Fruit fly (Drosophila melanogaster) whole organism, embryonic: Measurements from ENCODE around the gene DENR.
A peak's percentile ranks its signal among the peaks of the same experiment; 100 is the strongest.

Source experiments
- Atf6 ChIP-seq: fragments of 200-800 bp; sonication (Bioruptor generic); IDR thresholded peaks from 2 replicates; pipeline ENCODE4 v1.3.6; 2022; ENCODE audit warnings: missing biosample characterization, missing genetic modification characterization
- Bdp1 ChIP-seq: fragments of 200-800 bp; sonication (Bioruptor generic); optimal IDR thresholded peaks from 3 replicates; lab custom pipeline; 2016; ENCODE audit warnings: missing biosample characterization, missing genetic modification characterization
- CG12299 ChIP-seq: fragments of 200-800 bp; sonication (Bioruptor generic); optimal IDR thresholded peaks from 2 replicates; lab custom pipeline; 2018; ENCODE audit warnings: missing biosample characterization, mild to moderate bottlenecking, missing genetic modification characterization
- CG12659 ChIP-seq: fragments of 200-800 bp; sonication (Bioruptor generic); optimal IDR thresholded peaks from 3 replicates; lab custom pipeline; 2017; ENCODE audit warnings: mild to moderate bottlenecking, missing biosample characterization, missing genetic modification reagents, missing genetic modification characterization
- CG12942 ChIP-seq: fragments of 200-800 bp; sonication (Bioruptor generic); optimal IDR thresholded peaks from 3 replicates; lab custom pipeline; 2016; ENCODE audit warnings: missing biosample characterization, missing genetic modification characterization
- CG13287 ChIP-seq: fragments of 200-800 bp; sonication (Bioruptor generic); IDR thresholded peaks from 2 replicates; pipeline ENCODE4 v1.3.6; 2022; ENCODE audit warnings: missing biosample characterization, missing genetic modification characterization; ENCODE audit not compliant: partially characterized antibody
- CG13624 ChIP-seq: fragments of 200-800 bp; sonication (Bioruptor generic); optimal IDR thresholded peaks from 2 replicates; lab custom pipeline; 2016; ENCODE audit warnings: missing biosample characterization, missing genetic modification characterization
- CG14667 ChIP-seq: fragments of 200-800 bp; sonication (Bioruptor generic); IDR thresholded peaks from 2 replicates; pipeline ENCODE4 v1.3.6; 2022; ENCODE audit warnings: missing biosample characterization, missing genetic modification characterization
- CG15073 ChIP-seq: fragments of 200-800 bp; sonication (Bioruptor generic); optimal IDR thresholded peaks from 2 replicates; lab custom pipeline; 2016; ENCODE audit warnings: missing biosample characterization, missing genetic modification characterization
- CG1647 ChIP-seq: fragments of 200-800 bp; sonication (Bioruptor generic); optimal IDR thresholded peaks from 3 replicates; lab custom pipeline; 2016; ENCODE audit warnings: missing biosample characterization, missing genetic modification characterization
- CG16779 ChIP-seq: fragments of 200-800 bp; sonication (Bioruptor generic); IDR thresholded peaks from 2 replicates; pipeline ENCODE4 v1.3.6; 2022; ENCODE audit warnings: missing biosample characterization, missing genetic modification characterization
- CG18011 ChIP-seq: fragments of 200-800 bp; sonication (Bioruptor generic); optimal IDR thresholded peaks from 2 replicates; lab custom pipeline; 2017; ENCODE audit warnings: missing biosample characterization, missing genetic modification characterization, mild to moderate bottlenecking, moderate library complexity, missing genotype
- CG18764 ChIP-seq: fragments of 200-800 bp; sonication (Bioruptor generic); optimal IDR thresholded peaks from 3 replicates; lab custom pipeline; 2016; ENCODE audit warnings: missing biosample characterization, missing genetic modification characterization
- CG2116 ChIP-seq: fragments of 200-800 bp; sonication (Bioruptor generic); optimal IDR thresholded peaks from 3 replicates; lab custom pipeline; 2018; ENCODE audit warnings: missing biosample characterization, mild to moderate bottlenecking, missing genetic modification characterization
- CG2199 ChIP-seq: fragments of 200-800 bp; sonication (Bioruptor generic); IDR thresholded peaks from 3 replicates; pipeline ENCODE4 v1.3.6; 2022; ENCODE audit warnings: missing biosample characterization, missing genetic modification characterization
- CG2889 ChIP-seq: fragments of 200-800 bp; sonication (Bioruptor generic); IDR thresholded peaks from 3 replicates; pipeline ENCODE4 v1.3.6; 2022; ENCODE audit warnings: missing biosample characterization, missing genetic modification characterization
- CG31365 ChIP-seq: fragments of 200-800 bp; sonication (Bioruptor generic); optimal IDR thresholded peaks from 2 replicates; lab custom pipeline; 2018; ENCODE audit warnings: missing biosample characterization, mild to moderate bottlenecking, missing genetic modification characterization
- CG42726 ChIP-seq: fragments of 200-800 bp; sonication (Bioruptor generic); IDR thresholded peaks from 2 replicates; pipeline ENCODE4 v1.3.6; 2022; ENCODE audit warnings: missing biosample characterization, missing genetic modification characterization; ENCODE audit not compliant: partially characterized antibody
- CG4820 ChIP-seq: fragments of 200-800 bp; sonication (Bioruptor generic); optimal IDR thresholded peaks from 3 replicates; lab custom pipeline; 2016; ENCODE audit warnings: missing biosample characterization, missing genetic modification characterization
- CG6683 ChIP-seq: fragments of 200-800 bp; sonication (Bioruptor generic); optimal IDR thresholded peaks from 2 replicates; lab custom pipeline; 2017; ENCODE audit warnings: missing biosample characterization, mild to moderate bottlenecking, missing genetic modification characterization, missing genetic modification reagents
- CG7556 ChIP-seq: fragments of 200-800 bp; sonication (Bioruptor generic); optimal IDR thresholded peaks from 2 replicates; lab custom pipeline; 2017; ENCODE audit warnings: missing biosample characterization, mild to moderate bottlenecking, missing genetic modification characterization
- CG7987 ChIP-seq: fragments of 200-800 bp; sonication (Bioruptor generic); optimal IDR thresholded peaks from 2 replicates; lab custom pipeline; 2018; ENCODE audit warnings: missing biosample characterization, mild to moderate bottlenecking, missing genetic modification characterization, moderate library complexity
- CG8924 ChIP-seq: fragments of 200-800 bp; optimal IDR thresholded peaks from 3 replicates; lab custom pipeline; 2019; ENCODE audit warnings: missing biosample characterization, mild to moderate bottlenecking, missing genetic modification characterization, moderate library complexity
- CrebB ChIP-seq: fragments of 200-800 bp; sonication (Bioruptor generic); optimal IDR thresholded peaks from 3 replicates; lab custom pipeline; 2018; ENCODE audit warnings: missing biosample characterization, mild to moderate bottlenecking, missing genetic modification characterization
- Dref ChIP-seq: fragments of 200-800 bp; sonication (Bioruptor generic); IDR thresholded peaks from 2 replicates; pipeline ENCODE4 v1.3.6; 2022; ENCODE audit warnings: missing biosample characterization, missing genetic modification characterization
- Hey ChIP-seq: fragments of 200-800 bp; sonication (Bioruptor generic); optimal IDR thresholded peaks from 3 replicates; lab custom pipeline; 2018; ENCODE audit warnings: missing biosample characterization, mild to moderate bottlenecking, missing genetic modification characterization
- HmgZ ChIP-seq: fragments of 200-800 bp; sonication (Bioruptor generic); optimal IDR thresholded peaks from 2 replicates; lab custom pipeline; 2018; ENCODE audit warnings: missing biosample characterization, mild to moderate bottlenecking, missing genetic modification characterization
- Lpt ChIP-seq: fragments of >200 bp; optimal IDR thresholded peaks from 2 replicates; lab custom pipeline; 2018; ENCODE audit warnings: missing biosample characterization, missing genetic modification characterization
- MBD-R2 ChIP-seq: fragments of 200-800 bp; sonication (Bioruptor generic); IDR thresholded peaks from 2 replicates; pipeline ENCODE4 v1.3.6; 2022; ENCODE audit warnings: missing biosample characterization, missing genetic modification characterization
- Max ChIP-seq: fragments of 200-800 bp; sonication (Bioruptor generic); optimal IDR thresholded peaks from 2 replicates; lab custom pipeline; 2016; ENCODE audit warnings: missing biosample characterization, mild to moderate bottlenecking, missing genetic modification characterization
- NK7.1 ChIP-seq: fragments of 200-800 bp; sonication (Bioruptor generic); optimal IDR thresholded peaks from 3 replicates; lab custom pipeline; 2016; ENCODE audit warnings: missing biosample characterization, missing genetic modification characterization
- Opbp ChIP-seq: fragments of 200-800 bp; sonication (Bioruptor generic); IDR thresholded peaks from 3 replicates; pipeline ENCODE4 v1.3.6; 2022; ENCODE audit warnings: missing biosample characterization, missing genetic modification characterization; ENCODE audit not compliant: partially characterized antibody
- Optix ChIP-seq: fragments of 200-800 bp; sonication (Bioruptor generic); IDR thresholded peaks from 3 replicates; pipeline ENCODE4 v1.3.6; 2022; ENCODE audit warnings: missing biosample characterization, missing genetic modification characterization
- ab ChIP-seq: fragments of 200-800 bp; sonication (Bioruptor generic); optimal IDR thresholded peaks from 2 replicates; lab custom pipeline; 2016; ENCODE audit warnings: missing biosample characterization, missing genetic modification characterization
- aop ChIP-seq: fragments of 200-800 bp; sonication (Bioruptor generic); IDR thresholded peaks from 2 replicates; pipeline ENCODE4 v1.3.6; 2022; ENCODE audit warnings: missing biosample characterization, missing genetic modification characterization
- dm ChIP-seq: fragments of 200-800 bp; sonication (Bioruptor generic); optimal IDR thresholded peaks from 3 replicates; lab custom pipeline; 2016; ENCODE audit warnings: missing biosample characterization, missing genetic modification characterization
- dmrt99B ChIP-seq: fragments of 200-800 bp; sonication (Bioruptor generic); optimal IDR thresholded peaks from 2 replicates; lab custom pipeline; 2018; ENCODE audit warnings: missing biosample characterization, mild to moderate bottlenecking, missing genetic modification characterization, moderate library complexity
- dysf ChIP-seq: fragments of 200-800 bp; sonication (Bioruptor generic); IDR thresholded peaks from 3 replicates; pipeline ENCODE4 v1.3.6; 2022; ENCODE audit warnings: missing biosample characterization, missing genetic modification characterization
- ems ChIP-seq: fragments of 200-800 bp; sonication (Bioruptor generic); optimal IDR thresholded peaks from 3 replicates; lab custom pipeline; 2016; ENCODE audit warnings: missing biosample characterization, missing genetic modification characterization
- esg ChIP-seq: fragments of 200-800 bp; sonication (Bioruptor generic); conservative IDR thresholded peaks from 2 replicates; pipeline ENCODE4 v1.3.6; 2022; ENCODE audit warnings: missing biosample characterization, missing genetic modification characterization
- fu2 ChIP-seq: fragments of 200-800 bp; sonication (Bioruptor generic); optimal IDR thresholded peaks from 2 replicates; lab custom pipeline; 2016; ENCODE audit warnings: missing biosample characterization, missing genetic modification characterization
- gcm2 ChIP-seq: fragments of 200-800 bp; sonication (Bioruptor generic); optimal IDR thresholded peaks from 2 replicates; lab custom pipeline; 2016; ENCODE audit warnings: missing biosample characterization, missing genetic modification characterization
- kah ChIP-seq: fragments of 200-800 bp; sonication (Bioruptor generic); optimal IDR thresholded peaks from 2 replicates; lab custom pipeline; 2018; ENCODE audit warnings: missing biosample characterization, mild to moderate bottlenecking, missing genetic modification characterization
- kay ChIP-seq: fragments of 200-800 bp; sonication (Bioruptor generic); optimal IDR thresholded peaks from 2 replicates; lab custom pipeline; 2016; ENCODE audit warnings: missing biosample characterization, missing genetic modification characterization
- nerfin-2 ChIP-seq: fragments of 200-800 bp; sonication (Bioruptor generic); IDR thresholded peaks from 2 replicates; pipeline ENCODE4 v1.3.6; 2022; ENCODE audit warnings: missing biosample characterization, missing genetic modification characterization; ENCODE audit not compliant: partially characterized antibody
- pnt ChIP-seq: fragments of 200-800 bp; sonication (Bioruptor generic); optimal IDR thresholded peaks from 3 replicates; lab custom pipeline; 2016; ENCODE audit warnings: missing biosample characterization, missing genetic modification characterization
- stwl ChIP-seq: fragments of 200-800 bp; sonication (Bioruptor generic); optimal IDR thresholded peaks from 3 replicates; lab custom pipeline; 2018; ENCODE audit warnings: missing biosample characterization, mild to moderate bottlenecking, missing genetic modification characterization, moderate library complexity
- tna ChIP-seq: fragments of 200-800 bp; sonication (Bioruptor generic); IDR thresholded peaks from 2 replicates; pipeline ENCODE4 v1.3.6; 2022; ENCODE audit warnings: missing biosample characterization, missing genetic modification characterization; ENCODE audit not compliant: partially characterized antibody
- zen ChIP-seq: fragments of 200-800 bp; sonication (Bioruptor generic); optimal IDR thresholded peaks from 3 replicates; lab custom pipeline; 2018; ENCODE audit warnings: missing biosample characterization, mild to moderate bottlenecking, missing genetic modification characterization, moderate library complexity

Gene DENR

DNA sequence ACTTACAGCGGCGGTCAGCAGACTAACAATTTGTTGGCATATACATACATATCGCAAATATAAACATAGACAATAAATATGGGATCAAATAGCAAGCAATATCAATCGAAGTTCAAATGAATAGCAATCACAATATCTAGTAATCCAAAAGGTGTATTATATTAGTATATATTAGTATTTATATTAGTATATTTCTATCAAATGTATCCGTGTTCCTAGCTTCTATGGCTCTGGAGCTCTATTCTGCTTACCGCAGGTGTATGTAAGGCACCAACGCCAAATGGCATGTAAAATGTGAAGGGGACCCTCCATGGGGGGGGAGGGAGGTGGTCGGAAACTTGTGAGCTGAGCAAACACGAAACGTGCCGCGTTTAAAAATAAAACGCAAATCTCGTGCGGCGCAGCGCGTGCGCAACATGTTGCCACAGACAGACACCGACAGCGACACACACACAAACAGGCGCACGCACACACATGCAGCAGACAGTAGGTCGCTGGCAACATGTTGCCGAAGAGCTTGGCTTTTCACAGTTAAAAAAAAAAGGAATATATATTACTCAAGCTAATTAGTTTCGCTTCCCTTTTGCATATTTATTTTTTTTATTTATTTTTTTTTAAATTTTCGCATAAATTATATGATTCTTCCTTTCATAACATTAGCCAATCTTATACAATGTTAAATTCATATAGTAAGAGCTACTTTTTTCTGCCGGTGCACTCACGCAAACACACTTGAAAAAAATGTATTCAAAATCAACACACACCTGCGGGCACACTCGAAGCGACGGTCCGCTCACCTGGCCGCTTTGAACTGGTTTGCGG is 44.3 kb upstream of the DENR start:
- TF ChIP-seq CG4820 (GFP tag; lab: Kevin White, UChicago) (peak; percentile 49), CG13287 (no peak), CG15073 (GFP tag; lab: Kevin White, UChicago) (no peak), Optix (GFP tag; lab: Robert Waterston, UW) (no peak), kay (GFP tag; lab: Kevin White, UChicago) (peak; percentile 20), fu2 (GFP tag; lab: Kevin White, UChicago) (no peak), gcm2 (GFP tag; lab: Kevin White, UChicago) (no peak), CG31365 (tag; lab: Kevin White, UChicago) (no peak), zen (tag; lab: Kevin White, UChicago) (peak; percentile 26), CG2199 (GFP tag; lab: Robert Waterston, UW) (peak; percentile 69; the same call in 2 of the 3 replicates), CG1647 (GFP tag; lab: Kevin White, UChicago) (no peak), Hey (tag; lab: Kevin White, UChicago) (no peak), CG13624 (no peak), Lpt (GFP tag; lab: Kevin White, UChicago) (no peak), CG18764 (GFP tag; lab: Kevin White, UChicago) (peak; percentile 46), CG16779 (GFP tag; lab: Robert Waterston, UW) (no peak), CG14667 (GFP tag; lab: Robert Waterston, UW) (peak; percentile 55), aop (no peak), CG12299 (peak; percentile 42), Atf6 (GFP tag; lab: Robert Waterston, UW) (peak; percentile 48; the same call in 1 of the 2 replicates), CrebB (tag; lab: Kevin White, UChicago) (peak; percentile 16), pnt (GFP tag; lab: Kevin White, UChicago) (no peak), dm (GFP tag; lab: Kevin White, UChicago) (no peak), CG8924 (tag; lab: Kevin White, UChicago) (peak; percentile 27), NK7.1 (GFP tag; lab: Kevin White, UChicago) (no peak), CG12659 (GFP tag; lab: Kevin White, UChicago) (peak; percentile 55), CG18011 (GFP tag; lab: Kevin White, UChicago) (no peak), Bdp1 (GFP tag; lab: Kevin White, UChicago) (no peak), dmrt99B (tag; lab: Kevin White, UChicago) (peak; percentile 84), CG6683 (GFP tag; lab: Kevin White, UChicago) (peak; percentile 49), kah (no peak), dysf (GFP tag; lab: Robert Waterston, UW) (peak; percentile 80), MBD-R2 (GFP tag; lab: Robert Waterston, UW) (peak; percentile 27; the same call in 1 of the 2 replicates), CG2116 (GFP tag; lab: Kevin White, UChicago) (no peak), ab (GFP tag; lab: Kevin White, UChicago) (no peak), nerfin-2 (GFP tag; lab: Robert Waterston, UW) (no peak), stwl (tag; lab: Kevin White, UChicago) (no peak), CG2889 (GFP tag; lab: Robert Waterston, UW) (peak; percentile 18; the same call in 1 of the 3 replicates), CG7987 (GFP tag; lab: Kevin White, UChicago) (no peak), Max (GFP tag; lab: Kevin White, UChicago) (peak; percentile 1), ems (GFP tag; lab: Kevin White, UChicago) (no peak), CG42726 (GFP tag; lab: Robert Waterston, UW) (no peak), tna (GFP tag; lab: Robert Waterston, UW) (no peak), HmgZ (peak; percentile 39), CG7556 (GFP tag; lab: Kevin White, UChicago) (peak; percentile 72), Opbp (GFP tag; lab: Robert Waterston, UW) (no peak), Dref (GFP tag; lab: Robert Waterston, UW) (no peak), CG12942 (GFP tag; lab: Kevin White, UChicago) (peak; percentile 3), esg (peak; percentile 67)
